Worm (Caenorhabditis elegans): Measurements from ENCODE around the gene C50H11.13.

- no peak for TF ChIP-seq unc-62 (GFP tag; optimal IDR thresholded peaks at IDR 0.05)
- no peak for TF ChIP-seq pqm-1 (tag; optimal IDR thresholded peaks at IDR 0.05)
- TF ChIP-seq skn-1 (tag; optimal IDR thresholded peaks at IDR 0.05): no peak
- TF ChIP-seq egl-5 (tag; optimal IDR thresholded peaks at IDR 0.05): no peak
- no peak for TF ChIP-seq fkh-10 (GFP tag; optimal IDR thresholded peaks at IDR 0.05)
- no peak for TF ChIP-seq ama-1 (optimal IDR thresholded peaks at IDR 0.05)
- no peak for TF ChIP-seq nhr-76 (tag; optimal IDR thresholded peaks at IDR 0.05)
- no peak for TF ChIP-seq mdl-1 (tag; optimal IDR thresholded peaks at IDR 0.05)
- no peak for TF ChIP-seq nhr-11 (tag; optimal IDR thresholded peaks at IDR 0.05)
- no peak for TF ChIP-seq elt-3 (tag; optimal IDR thresholded peaks at IDR 0.05)
- no peak for TF ChIP-seq nhr-12 (tag; optimal IDR thresholded peaks at IDR 0.05)
- no peak for TF ChIP-seq R02D3.7 (tag; optimal IDR thresholded peaks at IDR 0.05)
- TF ChIP-seq nhr-25 (tag; optimal IDR thresholded peaks at IDR 0.05): no peak
Measured at ce11 chrV:3100527-3100926, 29.1 kb upstream of the C50H11.13 start.

Data from whole organism, L3 larva.